Worm (Caenorhabditis elegans) whole organism, young adult: ENCODE measurements around the gene set-9.

Experiments used
- B0261.1 ChIP-seq: sonication (generic microtip); optimal IDR thresholded peaks from 2 replicates; lab custom pipeline; 2016; ENCODE audit warnings: mild to moderate bottlenecking, missing genetic modification characterization, moderate library complexity, missing compliant biosample characterization
- D2030.7 ChIP-seq: fragments of 200-800 bp; sonication (Bioruptor generic); IDR thresholded peaks from 2 replicates; pipeline ENCODE4 v1.3.6; 2022; ENCODE audit warnings: missing genetic modification reagents, missing genetic modification characterization, missing compliant biosample characterization
- F10E7.11 ChIP-seq: sonication (generic microtip); optimal IDR thresholded peaks from 2 replicates; lab custom pipeline; 2017; ENCODE audit warnings: mild to moderate bottlenecking, missing genetic modification characterization, moderate library complexity, missing compliant biosample characterization
- F23B12.7 ChIP-seq: sonication (generic microtip); optimal IDR thresholded peaks from 2 replicates; lab custom pipeline; 2017; ENCODE audit warnings: missing genetic modification characterization, mild to moderate bottlenecking, missing compliant biosample characterization, antibody characterized with exemption, moderate library complexity; ENCODE audit not compliant: insufficient read depth
- F39B2.1 ChIP-seq: fragments of 200-800 bp; sonication (Bioruptor generic); IDR thresholded peaks from 2 replicates; pipeline ENCODE4 v1.3.6; 2022; ENCODE audit warnings: missing genetic modification reagents, missing genetic modification characterization, missing compliant biosample characterization
- F49E8.2 ChIP-seq: sonication (generic microtip); optimal IDR thresholded peaks from 3 replicates; lab custom pipeline; 2017; ENCODE audit warnings: missing genetic modification characterization, mild to moderate bottlenecking, missing compliant biosample characterization, antibody characterized with exemption, moderate library complexity; ENCODE audit not compliant: insufficient read depth
- F57A8.1 ChIP-seq: fragments of 200-800 bp; sonication (Bioruptor generic); optimal IDR thresholded peaks from 2 replicates; lab custom pipeline; 2018; ENCODE audit warnings: mild to moderate bottlenecking, missing genetic modification characterization, moderate library complexity, missing compliant biosample characterization
- F57C9.4 ChIP-seq: sonication (generic microtip); optimal IDR thresholded peaks from 2 replicates; lab custom pipeline; 2017; ENCODE audit warnings: mild to moderate bottlenecking, missing genetic modification characterization, missing compliant biosample characterization
- K11D2.4 ChIP-seq: fragments of 200-800 bp; sonication (Bioruptor generic); IDR thresholded peaks from 2 replicates; pipeline ENCODE4 v1.3.6; 2022; ENCODE audit warnings: missing genetic modification reagents, missing genetic modification characterization, missing compliant biosample characterization
- K12H6.12 ChIP-seq: fragments of 200-800 bp; sonication (Bioruptor generic); optimal IDR thresholded peaks from 2 replicates; lab custom pipeline; 2018; ENCODE audit warnings: mild to moderate bottlenecking, missing genetic modification characterization, missing compliant biosample characterization
- T07F8.4 ChIP-seq: sonication (generic microtip); optimal IDR thresholded peaks from 2 replicates; lab custom pipeline; 2016; ENCODE audit warnings: mild to moderate bottlenecking, missing genetic modification characterization, moderate library complexity, missing compliant biosample characterization
- T26A5.8 ChIP-seq: sonication (generic microtip); optimal IDR thresholded peaks from 2 replicates; lab custom pipeline; 2016; ENCODE audit warnings: missing genetic modification characterization, missing compliant biosample characterization
- Y53F4B.3 ChIP-seq: fragments of 200-800 bp; sonication (Bioruptor generic); IDR thresholded peaks from 2 replicates; pipeline ENCODE4 v1.3.6; 2022; ENCODE audit warnings: missing genetic modification reagents, missing genetic modification characterization, missing compliant biosample characterization
- Y79H2A.3 ChIP-seq: fragments of 200-800 bp; sonication (Bioruptor generic); conservative IDR thresholded peaks from 2 replicates; pipeline ENCODE4 v1.3.6; 2022; ENCODE audit warnings: missing genetic modification reagents, missing genetic modification characterization, missing compliant biosample characterization
- akir-1 ChIP-seq: fragments of 200-800 bp; sonication (Bioruptor generic); optimal IDR thresholded peaks from 2 replicates; lab custom pipeline; 2018; ENCODE audit warnings: mild to moderate bottlenecking, missing genetic modification characterization, moderate library complexity, missing compliant biosample characterization
- ama-1 ChIP-seq, 3 experiments: fragments of 150-350 bp in 1 of 3; sonication (generic microtip) in 2 of 3; optimal IDR thresholded peaks; 2 replicates each; lab custom pipeline; 2014 to 2018; ENCODE audit warnings: missing biosample characterization in 2 of 3, missing genetic modification characterization in 2 of 3, missing genetic modification reagents in 2 of 3
- aptf-3 ChIP-seq: fragments of 200-800 bp; sonication (Bioruptor generic); IDR thresholded peaks from 2 replicates; pipeline ENCODE4 v1.3.6; 2022; ENCODE audit warnings: missing genetic modification characterization, missing compliant biosample characterization
- attf-6 ChIP-seq: fragments of 200-800 bp; sonication (Bioruptor generic); IDR thresholded peaks from 2 replicates; pipeline ENCODE4 v1.3.6; 2022; ENCODE audit warnings: missing genetic modification reagents, missing genetic modification characterization, missing compliant biosample characterization
- bed-1 ChIP-seq: fragments of 200-800 bp; sonication (Bioruptor generic); IDR thresholded peaks from 2 replicates; pipeline ENCODE4 v1.3.6; 2022; ENCODE audit warnings: missing genetic modification reagents, missing genetic modification characterization, missing compliant biosample characterization
- ceh-100 ChIP-seq: fragments of 200-800 bp; sonication (Bioruptor generic); IDR thresholded peaks from 2 replicates; pipeline ENCODE4 v1.3.6; 2022; ENCODE audit warnings: missing genetic modification reagents, missing genetic modification characterization, missing compliant biosample characterization
- ceh-27 ChIP-seq: fragments of 200-800 bp; sonication (Bioruptor generic); optimal IDR thresholded peaks from 2 replicates; lab custom pipeline; 2018; ENCODE audit warnings: mild to moderate bottlenecking, missing genetic modification characterization, moderate library complexity, missing compliant biosample characterization
- ceh-79 ChIP-seq: sonication (generic microtip); optimal IDR thresholded peaks from 2 replicates; lab custom pipeline; 2017; ENCODE audit warnings: mild to moderate bottlenecking, missing genetic modification characterization, missing compliant biosample characterization
- ceh-91 ChIP-seq: fragments of 200-800 bp; sonication (Bioruptor generic); IDR thresholded peaks from 2 replicates; pipeline ENCODE4 v1.3.6; 2022; ENCODE audit warnings: missing genetic modification reagents, missing genetic modification characterization, missing compliant biosample characterization
- dox-1 ChIP-seq: fragments of 200-800 bp; sonication (Bioruptor generic); IDR thresholded peaks from 2 replicates; pipeline ENCODE4 v1.3.6; 2022; ENCODE audit warnings: missing genetic modification reagents, missing genetic modification characterization, missing compliant biosample characterization
- fkh-3 ChIP-seq: sonication (generic microtip); optimal IDR thresholded peaks from 2 replicates; lab custom pipeline; 2016; ENCODE audit warnings: mild to moderate bottlenecking, missing genetic modification characterization, missing compliant biosample characterization
- gei-17 ChIP-seq: fragments of 200-800 bp; sonication (Bioruptor generic); optimal IDR thresholded peaks from 2 replicates; lab custom pipeline; 2018; ENCODE audit warnings: mild to moderate bottlenecking, missing genetic modification characterization, missing compliant biosample characterization
- hlh-12 ChIP-seq: sonication (generic microtip); optimal IDR thresholded peaks from 2 replicates; lab custom pipeline; 2016; ENCODE audit warnings: missing genetic modification characterization, missing compliant biosample characterization
- hmg-20 ChIP-seq: fragments of 200-800 bp; sonication (Bioruptor generic); IDR thresholded peaks from 2 replicates; pipeline ENCODE4 v1.3.6; 2022; ENCODE audit warnings: missing genetic modification reagents, missing genetic modification characterization, missing compliant biosample characterization
- let-526 ChIP-seq: fragments of 200-800 bp; sonication (Bioruptor generic); IDR thresholded peaks from 2 replicates; pipeline ENCODE4 v1.3.6; 2022; ENCODE audit warnings: missing genetic modification reagents, missing genetic modification characterization, missing compliant biosample characterization
- lin-26 ChIP-seq: fragments of 200-800 bp; sonication (Bioruptor generic); IDR thresholded peaks from 2 replicates; pipeline ENCODE4 v1.3.6; 2022; ENCODE audit warnings: missing genetic modification reagents, missing genetic modification characterization, missing compliant biosample characterization
- lin-54 ChIP-seq: fragments of 200-800 bp; sonication (Bioruptor generic); optimal IDR thresholded peaks from 2 replicates; lab custom pipeline; 2018; ENCODE audit warnings: mild to moderate bottlenecking, missing genetic modification characterization, missing compliant biosample characterization
- lsl-1 ChIP-seq: fragments of 200-800 bp; sonication (Bioruptor generic); optimal IDR thresholded peaks from 2 replicates; lab custom pipeline; 2018; ENCODE audit warnings: mild to moderate bottlenecking, missing genetic modification characterization, moderate library complexity, missing compliant biosample characterization
- madf-6 ChIP-seq: fragments of 200-800 bp; sonication (Bioruptor generic); IDR thresholded peaks from 2 replicates; pipeline ENCODE4 v1.3.6; 2022; ENCODE audit warnings: missing genetic modification reagents, missing genetic modification characterization, missing compliant biosample characterization
- mcd-1 ChIP-seq: fragments of 200-800 bp; sonication (Bioruptor generic); IDR thresholded peaks from 2 replicates; pipeline ENCODE4 v1.3.6; 2022; ENCODE audit warnings: missing genetic modification reagents, missing genetic modification characterization, missing compliant biosample characterization
- mxl-1 ChIP-seq: sonication (generic microtip); optimal IDR thresholded peaks from 2 replicates; lab custom pipeline; 2016; ENCODE audit warnings: missing genetic modification characterization, missing compliant biosample characterization
- nfyb-1 ChIP-seq: fragments of 200-800 bp; sonication (Bioruptor generic); IDR thresholded peaks from 2 replicates; pipeline ENCODE4 v1.3.6; 2022; ENCODE audit warnings: missing genetic modification reagents, missing genetic modification characterization, missing compliant biosample characterization
- pbrm-1 ChIP-seq: fragments of 200-800 bp; sonication (Bioruptor generic); IDR thresholded peaks from 2 replicates; pipeline ENCODE4 v1.3.6; 2022; ENCODE audit warnings: missing genetic modification reagents, missing genetic modification characterization, missing compliant biosample characterization
- pha-4 ChIP-seq: fragments of 150-350 bp; sonication (generic microtip); optimal IDR thresholded peaks from 2 replicates; lab custom pipeline; 2014; ENCODE audit warnings: missing biosample characterization, missing genetic modification reagents, missing genetic modification characterization
- rpc-1 ChIP-seq, 2 experiments: fragments of 150-350 bp in 1 of 2; sonication (generic microtip) in 1 of 2; optimal IDR thresholded peaks; 2 replicates each; lab custom pipeline; 2014 to 2018; ENCODE audit warnings: missing biosample characterization in 1 of 2, missing genetic modification characterization in 1 of 2, missing genetic modification reagents in 1 of 2, missing genotype in 1 of 2
- sea-2 ChIP-seq: fragments of 200-800 bp; sonication (Bioruptor generic); IDR thresholded peaks from 2 replicates; pipeline ENCODE4 v1.3.6; 2022; ENCODE audit warnings: missing genetic modification characterization, missing compliant biosample characterization
- snpc-1.1 ChIP-seq: sonication (generic microtip); optimal IDR thresholded peaks from 2 replicates; lab custom pipeline; 2017; ENCODE audit warnings: missing genetic modification characterization, mild to moderate bottlenecking, missing compliant biosample characterization, antibody characterized with exemption, moderate library complexity, missing genotype, missing genetic modification reagents; ENCODE audit not compliant: insufficient read depth
- snpc-1.3 ChIP-seq: sonication (generic microtip); optimal IDR thresholded peaks from 2 replicates; lab custom pipeline; 2017; ENCODE audit warnings: missing genetic modification characterization, mild to moderate bottlenecking, missing compliant biosample characterization, antibody characterized with exemption, moderate library complexity, missing genotype, missing genetic modification reagents; ENCODE audit not compliant: insufficient read depth
- snpc-3.4 ChIP-seq: sonication (generic microtip); optimal IDR thresholded peaks from 2 replicates; lab custom pipeline; 2017; ENCODE audit warnings: missing genetic modification characterization, mild to moderate bottlenecking, missing compliant biosample characterization, antibody characterized with exemption, moderate library complexity, missing genotype, missing genetic modification reagents
- tbp1 ChIP-seq: fragments of 200-800 bp; sonication (Bioruptor generic); optimal IDR thresholded peaks from 2 replicates; lab custom pipeline; 2018; ENCODE audit warnings: mild to moderate bottlenecking, missing genetic modification characterization, missing compliant biosample characterization
- ztf-18 ChIP-seq: sonication (generic microtip); optimal IDR thresholded peaks from 2 replicates; lab custom pipeline; 2016; ENCODE audit warnings: missing genotype, mild to moderate bottlenecking, missing genetic modification characterization, missing compliant biosample characterization
- ztf-22 ChIP-seq: fragments of 200-800 bp; sonication (Bioruptor generic); optimal IDR thresholded peaks from 2 replicates; lab custom pipeline; 2018; ENCODE audit warnings: mild to moderate bottlenecking, missing genetic modification characterization, moderate library complexity, missing compliant biosample characterization

The set-9 gene

DNA sequence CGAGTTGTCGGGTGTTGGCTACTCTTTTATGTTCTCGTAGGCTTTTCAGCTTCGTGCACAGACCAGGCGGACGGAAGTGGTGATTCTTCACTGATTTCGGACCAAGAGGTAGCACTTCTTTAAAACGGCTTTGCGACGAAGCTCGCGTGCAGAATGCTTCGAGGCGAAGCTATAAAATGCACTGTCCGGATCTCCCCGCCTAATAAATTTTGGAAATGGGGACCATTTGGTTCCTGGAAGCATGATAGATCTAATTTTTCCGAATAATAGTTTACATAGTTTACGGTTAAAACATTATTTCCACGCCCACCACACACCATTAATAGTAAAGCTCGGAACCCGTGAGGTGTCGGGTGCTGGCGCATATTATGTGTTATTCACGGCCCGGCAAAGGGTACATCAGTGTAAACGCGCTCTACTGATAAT is 39.9 kb downstream of the set-9 start (continued):
- TF ChIP-seq aptf-3 (GFP tag; lab: Robert Waterston, UW) (0 out of 2 replicates have a peak, but pooled peaks have one; percentile 55), sea-2 (no peak), mcd-1 (GFP tag; lab: Robert Waterston, UW) (peak; percentile 90), F57C9.4 (tag; lab: Kevin White, UChicago) (no peak), ceh-91 (peak; percentile 81), pha-4 (no peak), snpc-3.4 (tag; lab: Kevin White, UChicago) (peak; percentile 77), hmg-20 (GFP tag; lab: Robert Waterston, UW) (peak; percentile 29; the same call in 1 of the 2 replicates), K12H6.12 (tag; lab: Kevin White, UChicago) (no peak), lin-54 (GFP tag; lab: Kevin White, UChicago) (peak; percentile 51), lin-26 (GFP tag; lab: Robert Waterston, UW) (peak; percentile 78; the same call in 1 of the 2 replicates), let-526 (GFP tag; lab: Robert Waterston, UW) (no peak), gei-17 (no peak), rpc-1 (optimal IDR thresholded peaks at IDR 0.05; lab: Kevin White, UChicago) (no peak), rpc-1 (tag; optimal IDR thresholded peaks at IDR 0.05; lab: Kevin White, UChicago) (peak; percentile 11), attf-6 (peak; percentile 95), mxl-1 (tag; lab: Kevin White, UChicago) (no peak), F10E7.11 (tag; lab: Kevin White, UChicago) (no peak), fkh-3 (tag; lab: Kevin White, UChicago) (no peak), bed-1 (no peak), ama-1 (optimal IDR thresholded peaks at IDR 0.05; lab: Kevin White, UChicago) (peak; percentile 50), ama-1 (GFP tag; optimal IDR thresholded peaks at IDR 0.05; lab: Kevin White, UChicago) (no peak), hlh-12 (no peak), madf-6 (peak; percentile 85), ceh-79 (tag; lab: Kevin White, UChicago) (no peak), Y53F4B.3 (GFP tag; lab: Robert Waterston, UW) (no peak; the same call in 1 of the 2 replicates), K11D2.4 (GFP tag; lab: Robert Waterston, UW) (no peak), nfyb-1 (GFP tag; lab: Robert Waterston, UW) (peak; percentile 63; the same call in 1 of the 2 replicates), Y79H2A.3 (GFP tag; lab: Robert Waterston, UW) (peak; percentile 48; the same call in 1 of the 2 replicates), T07F8.4 (tag; lab: Kevin White, UChicago) (no peak), ztf-18 (tag; lab: Kevin White, UChicago) (peak; percentile 78), F49E8.2 (tag; lab: Kevin White, UChicago) (peak; percentile 92), snpc-1.1 (tag; lab: Kevin White, UChicago) (peak; percentile 95), B0261.1 (no peak), ceh-100 (GFP tag; lab: Robert Waterston, UW) (peak; percentile 73; the same call in 1 of the 2 replicates), ztf-22 (GFP tag; lab: Kevin White, UChicago) (no peak), snpc-1.3 (tag; lab: Kevin White, UChicago) (no peak), lsl-1 (GFP tag; lab: Kevin White, UChicago) (peak; percentile 74), F23B12.7 (tag; lab: Kevin White, UChicago) (peak; percentile 81), pbrm-1 (GFP tag; lab: Robert Waterston, UW) (peak; percentile 88), D2030.7 (peak; percentile 96), T26A5.8 (tag; lab: Kevin White, UChicago) (no peak), akir-1 (no peak), tbp1 (GFP tag; lab: Kevin White, UChicago) (peak; percentile 70), ceh-27 (peak; percentile 17), F39B2.1 (GFP tag; lab: Robert Waterston, UW) (no peak), dox-1 (GFP tag; lab: Robert Waterston, UW) (peak; percentile 93), F57A8.1 (GFP tag; lab: Kevin White, UChicago) (no peak)
- TF ChIP-seq, all 124 proteins: peak for 45
